Worm (Caenorhabditis elegans) whole organism, young adult: Measurements from ENCODE around the gene lig-1.
A peak's percentile ranks its signal among the peaks of the same experiment; 100 is the strongest.

Experiments
- F39B2.1 ChIP-seq: fragments of 200-800 bp; sonication (Bioruptor generic); IDR thresholded peaks from 2 replicates; pipeline ENCODE4 v1.3.6; 2022; ENCODE audit warnings: missing genetic modification reagents, missing genetic modification characterization, missing compliant biosample characterization
- F57A8.1 ChIP-seq: fragments of 200-800 bp; sonication (Bioruptor generic); optimal IDR thresholded peaks from 2 replicates; lab custom pipeline; 2018; ENCODE audit warnings: mild to moderate bottlenecking, missing genetic modification characterization, moderate library complexity, missing compliant biosample characterization
- K11D2.4 ChIP-seq: fragments of 200-800 bp; sonication (Bioruptor generic); IDR thresholded peaks from 2 replicates; pipeline ENCODE4 v1.3.6; 2022; ENCODE audit warnings: missing genetic modification reagents, missing genetic modification characterization, missing compliant biosample characterization
- T07F8.4 ChIP-seq: sonication (generic microtip); optimal IDR thresholded peaks from 2 replicates; lab custom pipeline; 2016; ENCODE audit warnings: mild to moderate bottlenecking, missing genetic modification characterization, moderate library complexity, missing compliant biosample characterization
- T26A5.8 ChIP-seq: sonication (generic microtip); optimal IDR thresholded peaks from 2 replicates; lab custom pipeline; 2016; ENCODE audit warnings: missing genetic modification characterization, missing compliant biosample characterization
- akir-1 ChIP-seq: fragments of 200-800 bp; sonication (Bioruptor generic); optimal IDR thresholded peaks from 2 replicates; lab custom pipeline; 2018; ENCODE audit warnings: mild to moderate bottlenecking, missing genetic modification characterization, moderate library complexity, missing compliant biosample characterization
- attf-5 ChIP-seq: fragments of 200-800 bp; sonication (Bioruptor generic); optimal IDR thresholded peaks from 2 replicates; lab custom pipeline; 2018; ENCODE audit warnings: mild to moderate bottlenecking, missing genetic modification characterization, missing compliant biosample characterization
- cebp-1 ChIP-seq, 2 experiments: fragments of 200-800 bp in 1 of 2; sonication (Bioruptor generic) in 1 of 2; sonication (generic microtip) in 1 of 2; IDR thresholded peaks in 1 of 2; optimal IDR thresholded peaks in 1 of 2; 2 replicates each; pipeline versions ENCODE4 v1.3.6 to Lab custom; 2017 to 2022; ENCODE audit warnings: missing compliant biosample characterization in 2 of 2, missing genetic modification characterization in 2 of 2, mild to moderate bottlenecking in 1 of 2, missing genetic modification reagents in 1 of 2, moderate library complexity in 1 of 2
- ceh-27 ChIP-seq: fragments of 200-800 bp; sonication (Bioruptor generic); optimal IDR thresholded peaks from 2 replicates; lab custom pipeline; 2018; ENCODE audit warnings: mild to moderate bottlenecking, missing genetic modification characterization, moderate library complexity, missing compliant biosample characterization
- ceh-58 ChIP-seq: fragments of 200-800 bp; sonication (Bioruptor generic); IDR thresholded peaks from 2 replicates; pipeline ENCODE4 v1.3.6; 2022; ENCODE audit warnings: missing genetic modification characterization, missing compliant biosample characterization
- chd-7 ChIP-seq: sonication (generic microtip); optimal IDR thresholded peaks from 2 replicates; lab custom pipeline; 2016; ENCODE audit warnings: mild to moderate bottlenecking, missing genetic modification characterization, moderate library complexity, missing compliant biosample characterization
- dox-1 ChIP-seq: fragments of 200-800 bp; sonication (Bioruptor generic); IDR thresholded peaks from 2 replicates; pipeline ENCODE4 v1.3.6; 2022; ENCODE audit warnings: missing genetic modification reagents, missing genetic modification characterization, missing compliant biosample characterization
- dpff-1 ChIP-seq: sonication (generic microtip); optimal IDR thresholded peaks from 2 replicates; lab custom pipeline; 2017; ENCODE audit warnings: mild to moderate bottlenecking, missing genetic modification characterization, missing compliant biosample characterization
- egl-44 ChIP-seq: fragments of 200-800 bp; sonication (Bioruptor generic); IDR thresholded peaks from 2 replicates; pipeline ENCODE4 v1.3.6; 2022; ENCODE audit warnings: missing genetic modification reagents, missing genetic modification characterization, missing compliant biosample characterization
- gei-17 ChIP-seq: fragments of 200-800 bp; sonication (Bioruptor generic); optimal IDR thresholded peaks from 2 replicates; lab custom pipeline; 2018; ENCODE audit warnings: mild to moderate bottlenecking, missing genetic modification characterization, missing compliant biosample characterization
- hmg-1.2 ChIP-seq: fragments of 200-800 bp; sonication (Bioruptor generic); IDR thresholded peaks from 2 replicates; pipeline ENCODE4 v1.3.6; 2022; ENCODE audit warnings: missing genetic modification reagents, missing genetic modification characterization, missing compliant biosample characterization
- hmg-20 ChIP-seq: fragments of 200-800 bp; sonication (Bioruptor generic); IDR thresholded peaks from 2 replicates; pipeline ENCODE4 v1.3.6; 2022; ENCODE audit warnings: missing genetic modification reagents, missing genetic modification characterization, missing compliant biosample characterization
- hrde-1 ChIP-seq: sonication (generic microtip); optimal IDR thresholded peaks from 2 replicates; lab custom pipeline; 2016; ENCODE audit warnings: missing genetic modification characterization, mild to moderate bottlenecking, missing compliant biosample characterization, moderate library complexity, missing genotype, missing genetic modification reagents, borderline replicate concordance
- let-526 ChIP-seq: fragments of 200-800 bp; sonication (Bioruptor generic); IDR thresholded peaks from 2 replicates; pipeline ENCODE4 v1.3.6; 2022; ENCODE audit warnings: missing genetic modification reagents, missing genetic modification characterization, missing compliant biosample characterization
- let-607 ChIP-seq, 2 experiments: fragments of 200-800 bp in 1 of 2; sonication (Bioruptor generic) in 1 of 2; sonication (generic microtip) in 1 of 2; optimal IDR thresholded peaks; 2 replicates each; lab custom pipeline; 2016 to 2018; ENCODE audit warnings: mild to moderate bottlenecking in 2 of 2, missing compliant biosample characterization in 2 of 2, missing genetic modification characterization in 2 of 2, moderate library complexity in 2 of 2, missing genotype in 1 of 2
- lin-26 ChIP-seq: fragments of 200-800 bp; sonication (Bioruptor generic); IDR thresholded peaks from 2 replicates; pipeline ENCODE4 v1.3.6; 2022; ENCODE audit warnings: missing genetic modification reagents, missing genetic modification characterization, missing compliant biosample characterization
- lin-35 ChIP-seq, 3 experiments: fragments of 150-350 bp in 2 of 3; sonication (generic microtip) in 1 of 3; optimal IDR thresholded peaks; 2 replicates each; lab custom pipeline; 2014 to 2018; ENCODE audit warnings: missing biosample characterization in 3 of 3, missing genetic modification characterization in 3 of 3, missing genetic modification reagents in 3 of 3
- lin-40 ChIP-seq: sonication (generic microtip); optimal IDR thresholded peaks from 2 replicates; lab custom pipeline; 2016; ENCODE audit warnings: missing genetic modification characterization, mild to moderate bottlenecking, missing compliant biosample characterization, missing genotype, missing genetic modification reagents
- mcd-1 ChIP-seq: fragments of 200-800 bp; sonication (Bioruptor generic); IDR thresholded peaks from 2 replicates; pipeline ENCODE4 v1.3.6; 2022; ENCODE audit warnings: missing genetic modification reagents, missing genetic modification characterization, missing compliant biosample characterization
- nfyb-1 ChIP-seq: fragments of 200-800 bp; sonication (Bioruptor generic); IDR thresholded peaks from 2 replicates; pipeline ENCODE4 v1.3.6; 2022; ENCODE audit warnings: missing genetic modification reagents, missing genetic modification characterization, missing compliant biosample characterization
- nhr-120 ChIP-seq: fragments of 200-800 bp; sonication (Bioruptor generic); IDR thresholded peaks from 2 replicates; pipeline ENCODE4 v1.3.6; 2022; ENCODE audit warnings: missing genetic modification characterization, missing compliant biosample characterization
- rcor-1 ChIP-seq: fragments of 200-800 bp; sonication (Bioruptor generic); IDR thresholded peaks from 2 replicates; pipeline ENCODE4 v1.3.6; 2022; ENCODE audit warnings: missing genetic modification reagents, missing genetic modification characterization, missing compliant biosample characterization
- rec-8 ChIP-seq, 2 experiments: sonication (generic microtip); optimal IDR thresholded peaks; 2 replicates each; lab custom pipeline; 2016; ENCODE audit warnings: mild to moderate bottlenecking in 2 of 2, missing genetic modification characterization in 2 of 2, missing genetic modification reagents in 2 of 2, missing genotype in 2 of 2, missing biosample characterization in 1 of 2, missing compliant biosample characterization in 1 of 2, moderate library complexity in 1 of 2
- rpc-1 ChIP-seq, 2 experiments: fragments of 150-350 bp in 1 of 2; sonication (generic microtip) in 1 of 2; optimal IDR thresholded peaks; 2 replicates each; lab custom pipeline; 2014 to 2018; ENCODE audit warnings: missing biosample characterization in 1 of 2, missing genetic modification characterization in 1 of 2, missing genetic modification reagents in 1 of 2, missing genotype in 1 of 2
- snpc-1.3 ChIP-seq: sonication (generic microtip); optimal IDR thresholded peaks from 2 replicates; lab custom pipeline; 2017; ENCODE audit warnings: missing genetic modification characterization, mild to moderate bottlenecking, missing compliant biosample characterization, antibody characterized with exemption, moderate library complexity, missing genotype, missing genetic modification reagents; ENCODE audit not compliant: insufficient read depth
- snpc-3.4 ChIP-seq: sonication (generic microtip); optimal IDR thresholded peaks from 2 replicates; lab custom pipeline; 2017; ENCODE audit warnings: missing genetic modification characterization, mild to moderate bottlenecking, missing compliant biosample characterization, antibody characterized with exemption, moderate library complexity, missing genotype, missing genetic modification reagents
- snpc-4 ChIP-seq, 5 experiments: fragments of 150-350 bp in 1 of 5; sonication (generic microtip) in 4 of 5; optimal IDR thresholded peaks; 2 replicates each; lab custom pipeline; 2014 to 2018; ENCODE audit warnings: missing genetic modification characterization in 5 of 5, missing biosample characterization in 3 of 5, antibody characterized with exemption in 2 of 5, mild to moderate bottlenecking in 2 of 5, missing compliant biosample characterization in 2 of 5, missing genotype in 2 of 5, moderate library complexity in 2 of 5, missing genetic modification reagents in 1 of 5
- somi-1 ChIP-seq: fragments of 200-800 bp; sonication (Bioruptor generic); optimal IDR thresholded peaks from 2 replicates; lab custom pipeline; 2018; ENCODE audit warnings: mild to moderate bottlenecking, missing genetic modification characterization, missing compliant biosample characterization
- tbx-9 ChIP-seq: sonication (generic microtip); optimal IDR thresholded peaks from 2 replicates; lab custom pipeline; 2016; ENCODE audit warnings: borderline replicate concordance, missing genetic modification characterization, inconsistent platforms, missing compliant biosample characterization
- unc-130 ChIP-seq: sonication (generic microtip); optimal IDR thresholded peaks from 2 replicates; lab custom pipeline; 2016; ENCODE audit warnings: missing genetic modification reagents, missing genetic modification characterization, missing compliant biosample characterization
- unc-62 ChIP-seq: fragments of 150-350 bp; optimal IDR thresholded peaks from 2 replicates; lab custom pipeline; 2014; ENCODE audit warnings: missing biosample characterization, missing genetic modification reagents, missing genetic modification characterization
- xnd-1 ChIP-seq: sonication (generic microtip); optimal IDR thresholded peaks from 2 replicates; lab custom pipeline; 2016; ENCODE audit warnings: missing genotype, missing genetic modification reagents, missing genetic modification characterization, missing compliant biosample characterization
- zfh-2 ChIP-seq: fragments of 200-800 bp; sonication (Bioruptor generic); conservative IDR thresholded peaks from 2 replicates; pipeline ENCODE4 v1.3.6; 2022; ENCODE audit warnings: missing genetic modification reagents, missing genetic modification characterization, missing compliant biosample characterization
- ztf-22 ChIP-seq: fragments of 200-800 bp; sonication (Bioruptor generic); optimal IDR thresholded peaks from 2 replicates; lab custom pipeline; 2018; ENCODE audit warnings: mild to moderate bottlenecking, missing genetic modification characterization, moderate library complexity, missing compliant biosample characterization
- ztf-25 ChIP-seq: fragments of 200-800 bp; sonication (Bioruptor generic); IDR thresholded peaks from 2 replicates; pipeline ENCODE4 v1.3.6; 2022; ENCODE audit warnings: missing genetic modification reagents, missing genetic modification characterization, missing compliant biosample characterization
- ztf-26 ChIP-seq: sonication (generic microtip); optimal IDR thresholded peaks from 2 replicates; lab custom pipeline; 2017; ENCODE audit warnings: missing genetic modification characterization, missing compliant biosample characterization
- ztf-28 ChIP-seq: fragments of 200-800 bp; sonication (Bioruptor generic); IDR thresholded peaks from 2 replicates; pipeline ENCODE4 v1.3.6; 2022; ENCODE audit warnings: missing genetic modification reagents, missing genetic modification characterization, missing compliant biosample characterization

lig-1 gene

DNA sequence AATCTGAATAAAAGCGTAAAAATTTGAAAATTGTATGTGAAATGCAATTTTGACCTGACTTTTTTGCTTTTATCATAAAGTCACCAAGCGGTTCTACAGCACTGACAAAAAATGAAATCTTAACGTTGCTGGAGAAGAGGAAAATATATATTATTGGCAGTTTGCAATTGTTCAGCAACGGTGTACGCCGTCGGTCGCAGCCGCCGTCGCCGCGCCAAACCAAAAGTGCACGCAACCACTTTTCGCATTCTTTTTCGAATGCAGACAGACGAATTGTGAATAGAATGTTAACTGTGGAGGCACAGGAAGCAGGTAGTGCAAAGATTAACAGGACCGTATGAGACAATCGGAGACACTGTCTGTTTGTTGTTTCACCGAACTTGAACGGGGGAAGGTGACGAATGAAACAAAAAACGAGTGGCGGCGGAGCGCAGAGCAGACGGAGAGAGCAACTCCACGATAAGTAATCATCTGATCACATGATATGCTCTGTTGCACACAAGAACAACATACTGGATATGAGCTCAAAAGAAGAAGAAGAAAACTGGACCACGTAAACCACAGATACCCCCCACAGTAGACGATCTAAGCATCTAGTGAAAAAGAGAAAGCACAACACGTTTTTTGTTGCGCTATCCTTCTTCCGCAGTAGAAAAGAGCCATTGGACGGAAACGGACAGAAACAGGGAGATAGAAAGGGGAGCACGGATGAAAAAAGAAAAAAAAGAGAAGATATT lies 43.2 kb downstream of the lig-1 start (continued):
- TF ChIP-seq T26A5.8 (tag; lab: Kevin White, UChicago) = no peak
- TF ChIP-seq akir-1 (GFP tag; lab: Kevin White, UChicago) = no peak
- no peak; the same call in 1 of the 2 replicates for TF ChIP-seq zfh-2
- peak; percentile 7 for TF ChIP-seq ztf-22 (GFP tag; lab: Kevin White, UChicago)
- TF ChIP-seq rec-8 (tag; optimal IDR thresholded peaks at IDR 0.05; lab: Kevin White, UChicago) = no peak
- no peak for TF ChIP-seq unc-62 (GFP tag; lab: Kevin White, UChicago)
- no peak for TF ChIP-seq unc-130
- TF ChIP-seq cebp-1 (GFP tag; IDR thresholded peaks at IDR 0.05; lab: Robert Waterston, UW) = no peak
- peak; percentile 32 for TF ChIP-seq cebp-1 (tag; optimal IDR thresholded peaks at IDR 0.05; lab: Kevin White, UChicago)
- TF ChIP-seq nhr-120 (GFP tag; lab: Robert Waterston, UW) = no peak
- TF ChIP-seq ztf-25 (GFP tag; lab: Robert Waterston, UW) = no peak
- TF ChIP-seq ceh-58 = no peak
- TF ChIP-seq rcor-1 (GFP tag; lab: Robert Waterston, UW) = no peak
- no peak for TF ChIP-seq snpc-3.4 (tag; lab: Kevin White, UChicago)
- peak; percentile 3 for TF ChIP-seq T07F8.4 (tag; lab: Kevin White, UChicago)
- no peak for TF ChIP-seq ztf-28 (GFP tag; lab: Robert Waterston, UW)
- TF ChIP-seq, all 124 proteins: peak for 11

ce11 chrV:10858340-10858739 lies 44.4 kb downstream of the lig-1 start:
- TF ChIP-seq K11D2.4 (GFP tag; lab: Robert Waterston, UW) (peak; percentile 72; the same call in 1 of the 2 replicates), cebp-1 (GFP tag; IDR thresholded peaks at IDR 0.05; lab: Robert Waterston, UW) (no peak), cebp-1 (tag; optimal IDR thresholded peaks at IDR 0.05; lab: Kevin White, UChicago) (peak; percentile 77), somi-1 (peak; percentile 91), rpc-1 (optimal IDR thresholded peaks at IDR 0.05; lab: Kevin White, UChicago) (no peak), rpc-1 (tag; optimal IDR thresholded peaks at IDR 0.05; lab: Kevin White, UChicago) (no peak), snpc-1.3 (no peak), lin-40 (tag; lab: Kevin White, UChicago) (peak; percentile 67), let-526 (no peak), lin-35 (GFP tag; optimal IDR thresholded peaks at IDR 0.05; lab: Kevin White, UChicago) (peak in 1 of 3 experiments; percentile 19), hmg-20 (GFP tag; lab: Robert Waterston, UW) (no peak), hmg-1.2 (peak; percentile 50; the same call in 1 of the 2 replicates), dpff-1 (tag; lab: Kevin White, UChicago) (no peak), mcd-1 (0 out of 2 replicates have a peak, but pooled peaks have one; percentile 30), F57A8.1 (GFP tag; lab: Kevin White, UChicago) (no peak), ceh-27 (peak; percentile 72), gei-17 (GFP tag; lab: Kevin White, UChicago) (peak; percentile 17), snpc-4 (GFP tag; optimal IDR thresholded peaks at IDR 0.05; lab: Kevin White, UChicago) (no peak), snpc-4 (tag; optimal IDR thresholded peaks at IDR 0.05; lab: Kevin White, UChicago) (peak in 3 of 4 experiments; percentile 4 to 31 (median 8)), ceh-58 (no peak), xnd-1 (tag; lab: Kevin White, UChicago) (no peak), let-607 (tag; optimal IDR thresholded peaks at IDR 0.05; lab: Kevin White, UChicago) (peak in 1 of 2 experiments; percentile 21), chd-7 (tag; lab: Kevin White, UChicago) (peak; percentile 80), tbx-9 (tag; lab: Kevin White, UChicago) (no peak), hrde-1 (tag; lab: Kevin White, UChicago) (no peak), nfyb-1 (GFP tag; lab: Robert Waterston, UW) (peak; percentile 57; the same call in 1 of the 2 replicates), dox-1 (GFP tag; lab: Robert Waterston, UW) (peak; percentile 63; the same call in 1 of the 2 replicates), F39B2.1 (GFP tag; lab: Robert Waterston, UW) (no peak), attf-5 (GFP tag; lab: Kevin White, UChicago) (peak; percentile 31), egl-44 (GFP tag; lab: Robert Waterston, UW) (0 out of 2 replicates have a peak, but pooled peaks have one; percentile 7), lin-26 (GFP tag; lab: Robert Waterston, UW) (0 out of 2 replicates have a peak, but pooled peaks have one; percentile 49), zfh-2 (peak; percentile 96), ztf-26 (tag; lab: Kevin White, UChicago) (peak; percentile 34)
